Worm (Caenorhabditis elegans) whole organism, L2 larva: ENCODE measurements around the gene fbxa-152.

Source experiments
- fos-1 ChIP-seq: fragments of 150-350 bp; optimal IDR thresholded peaks from 2 replicates; lab custom pipeline; 2014; ENCODE audit warnings: missing biosample characterization, missing genetic modification characterization
- sma-3 ChIP-seq: sonication (generic microtip); optimal IDR thresholded peaks from 2 replicates; lab custom pipeline; 2016; ENCODE audit warnings: missing genetic modification reagents, missing genetic modification characterization, missing compliant biosample characterization
- snpc-4 ChIP-seq: fragments of 150-350 bp; optimal IDR thresholded peaks from 2 replicates; lab custom pipeline; 2014; ENCODE audit warnings: missing biosample characterization, missing genetic modification characterization
- unc-39 ChIP-seq: fragments of 150-350 bp; optimal IDR thresholded peaks from 2 replicates; lab custom pipeline; 2014; ENCODE audit warnings: missing biosample characterization, missing genetic modification characterization
- zag-1 ChIP-seq: fragments of 150-350 bp; optimal IDR thresholded peaks from 2 replicates; lab custom pipeline; 2014; ENCODE audit warnings: missing biosample characterization, missing genetic modification characterization

DNA sequence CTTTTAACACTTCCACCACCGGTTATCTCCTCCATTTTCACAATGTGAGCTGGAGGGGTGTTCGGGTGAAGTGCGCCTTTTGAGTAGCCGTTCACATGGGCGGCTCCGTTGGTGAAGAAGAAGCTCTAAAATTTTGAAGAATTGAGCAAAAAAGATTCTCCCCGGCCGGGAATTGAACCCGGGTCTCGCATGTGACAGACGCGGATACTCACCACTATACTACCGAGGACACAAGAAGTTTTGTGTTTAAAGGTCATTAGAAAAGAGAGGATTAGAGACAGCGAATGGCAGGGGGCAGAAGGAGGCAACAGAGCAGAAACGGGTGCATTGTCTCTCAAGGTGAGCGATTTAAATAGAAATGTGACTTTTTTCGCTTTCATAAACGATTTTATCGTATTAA, 50.5 kb downstream of the fbxa-152 start:
- no peak for TF ChIP-seq zag-1 (tag; lab: Kevin White, UChicago)
- TF ChIP-seq fos-1 (tag; lab: Kevin White, UChicago): peak; percentile 23
- TF ChIP-seq snpc-4 (tag; lab: Kevin White, UChicago): no peak
- peak; percentile 5 for TF ChIP-seq sma-3 (GFP tag; lab: Kevin White, UChicago)
- TF ChIP-seq unc-39 (tag; lab: Kevin White, UChicago): no peak
